Fruit fly (Drosophila melanogaster) whole organism, embryonic: Measurements from ENCODE around the gene CG17376.
A peak's percentile ranks its signal among the peaks of the same experiment; 100 is the strongest.

Source experiments
- Adf1 ChIP-seq: fragments of 200-800 bp; sonication (Bioruptor generic); IDR thresholded peaks from 2 replicates; pipeline ENCODE4 v1.3.6; 2022; ENCODE audit warnings: missing biosample characterization, missing genetic modification characterization
- Asciz ChIP-seq: fragments of 200-800 bp; sonication (Bioruptor generic); optimal IDR thresholded peaks from 2 replicates; lab custom pipeline; 2017; ENCODE audit warnings: missing biosample characterization, mild to moderate bottlenecking, missing genetic modification characterization, missing genetic modification reagents
- CG10209 ChIP-seq: fragments of 200-800 bp; sonication (Bioruptor generic); optimal IDR thresholded peaks from 3 replicates; lab custom pipeline; 2017; ENCODE audit warnings: missing biosample characterization, mild to moderate bottlenecking, missing genetic modification characterization, missing genetic modification reagents
- CG10654 ChIP-seq: fragments of 200-800 bp; sonication (Bioruptor generic); optimal IDR thresholded peaks from 2 replicates; lab custom pipeline; 2016; ENCODE audit warnings: missing biosample characterization, missing genetic modification characterization
- CG12769 ChIP-seq: fragments of 200-800 bp; sonication (Bioruptor generic); optimal IDR thresholded peaks from 2 replicates; lab custom pipeline; 2019; ENCODE audit warnings: missing biosample characterization, mild to moderate bottlenecking, missing genetic modification characterization, moderate library complexity
- CG14014 ChIP-seq: fragments of 200-800 bp; sonication (Bioruptor generic); IDR thresholded peaks from 2 replicates; pipeline ENCODE4 v1.3.6; 2022; ENCODE audit warnings: missing biosample characterization, missing genetic modification characterization
- CG14441 ChIP-seq: fragments of 200-800 bp; sonication (Bioruptor generic); IDR thresholded peaks from 2 replicates; pipeline ENCODE4 v1.3.6; 2022; ENCODE audit warnings: missing biosample characterization, missing genetic modification characterization
- CG14710 ChIP-seq: fragments of 200-800 bp; sonication (Bioruptor generic); optimal IDR thresholded peaks from 3 replicates; lab custom pipeline; 2019; ENCODE audit warnings: missing biosample characterization, mild to moderate bottlenecking, missing genetic modification characterization, moderate library complexity
- CG2116 ChIP-seq: fragments of 200-800 bp; sonication (Bioruptor generic); optimal IDR thresholded peaks from 3 replicates; lab custom pipeline; 2018; ENCODE audit warnings: missing biosample characterization, mild to moderate bottlenecking, missing genetic modification characterization
- CG2129 ChIP-seq: fragments of 200-800 bp; sonication (Bioruptor generic); IDR thresholded peaks from 2 replicates; pipeline ENCODE4 v1.3.6; 2022; ENCODE audit warnings: missing biosample characterization, missing genetic modification characterization; ENCODE audit not compliant: partially characterized antibody
- CG33213 ChIP-seq: fragments of 200-800 bp; sonication (Bioruptor generic); optimal IDR thresholded peaks from 3 replicates; lab custom pipeline; 2016; ENCODE audit warnings: missing biosample characterization, missing genetic modification characterization
- CG33557 ChIP-seq: fragments of 200-800 bp; sonication (Bioruptor generic); optimal IDR thresholded peaks from 2 replicates; lab custom pipeline; 2019; ENCODE audit warnings: missing biosample characterization, mild to moderate bottlenecking, missing genetic modification characterization, moderate library complexity
- CG3995 ChIP-seq: fragments of 200-800 bp; sonication (Bioruptor generic); optimal IDR thresholded peaks from 3 replicates; lab custom pipeline; 2016; ENCODE audit warnings: missing biosample characterization, missing genetic modification characterization
- CG4854 ChIP-seq: fragments of 200-800 bp; sonication (Bioruptor generic); optimal IDR thresholded peaks from 2 replicates; lab custom pipeline; 2016; ENCODE audit warnings: missing biosample characterization, missing genetic modification characterization, inconsistent platforms
- CG6254 ChIP-seq: fragments of 200-800 bp; sonication (Bioruptor generic); optimal IDR thresholded peaks from 3 replicates; lab custom pipeline; 2017; ENCODE audit warnings: mild to moderate bottlenecking, missing biosample characterization, missing genetic modification reagents, missing genetic modification characterization
- CG6683 ChIP-seq: fragments of 200-800 bp; sonication (Bioruptor generic); optimal IDR thresholded peaks from 2 replicates; lab custom pipeline; 2017; ENCODE audit warnings: missing biosample characterization, mild to moderate bottlenecking, missing genetic modification characterization, missing genetic modification reagents
- CG7556 ChIP-seq: fragments of 200-800 bp; sonication (Bioruptor generic); optimal IDR thresholded peaks from 2 replicates; lab custom pipeline; 2017; ENCODE audit warnings: missing biosample characterization, mild to moderate bottlenecking, missing genetic modification characterization
- CG8944 ChIP-seq: fragments of 200-800 bp; sonication (Bioruptor generic); optimal IDR thresholded peaks from 3 replicates; lab custom pipeline; 2016; ENCODE audit warnings: missing biosample characterization, missing genetic modification characterization
- Dip2 ChIP-seq: fragments of 200-800 bp; sonication (Bioruptor generic); IDR thresholded peaks from 2 replicates; pipeline ENCODE4 v1.3.6; 2022; ENCODE audit warnings: missing biosample characterization, missing genetic modification characterization
- Dref ChIP-seq: fragments of 200-800 bp; sonication (Bioruptor generic); IDR thresholded peaks from 2 replicates; pipeline ENCODE4 v1.3.6; 2022; ENCODE audit warnings: missing biosample characterization, missing genetic modification characterization
- GATAe ChIP-seq: fragments of 200-800 bp; sonication (Bioruptor generic); conservative IDR thresholded peaks from 2 replicates; pipeline ENCODE4 v1.3.6; 2022; ENCODE audit warnings: missing biosample characterization, missing genetic modification characterization
- Jarid2 ChIP-seq: fragments of 200-800 bp; sonication (Bioruptor generic); optimal IDR thresholded peaks from 3 replicates; lab custom pipeline; 2017; ENCODE audit warnings: mild to moderate bottlenecking, missing biosample characterization, missing genetic modification reagents, missing genetic modification characterization
- Kr ChIP-seq: fragments of 200-800 bp; sonication (Bioruptor generic); optimal IDR thresholded peaks from 2 replicates; lab custom pipeline; 2017; ENCODE audit warnings: missing biosample characterization, mild to moderate bottlenecking, missing genetic modification characterization
- Lpt ChIP-seq: fragments of >200 bp; optimal IDR thresholded peaks from 2 replicates; lab custom pipeline; 2018; ENCODE audit warnings: missing biosample characterization, missing genetic modification characterization
- Nf-YC ChIP-seq: fragments of 200-800 bp; optimal IDR thresholded peaks from 3 replicates; lab custom pipeline; 2019; ENCODE audit warnings: missing biosample characterization, mild to moderate bottlenecking, missing genetic modification characterization, moderate library complexity
- NfI ChIP-seq: fragments of 200-800 bp; sonication (Bioruptor generic); optimal IDR thresholded peaks from 3 replicates; lab custom pipeline; 2018; ENCODE audit warnings: missing biosample characterization, mild to moderate bottlenecking, missing genetic modification characterization, moderate library complexity
- Ravus ChIP-seq: fragments of 200-800 bp; sonication (Bioruptor generic); IDR thresholded peaks from 2 replicates; pipeline ENCODE4 v1.3.6; 2022; ENCODE audit warnings: missing biosample characterization, missing genetic modification characterization
- Rx ChIP-seq: fragments of 200-800 bp; sonication (Bioruptor generic); IDR thresholded peaks from 2 replicates; pipeline ENCODE4 v1.3.6; 2022; ENCODE audit warnings: missing biosample characterization, missing genetic modification characterization
- Ssrp ChIP-seq: fragments of 200-800 bp; sonication (Bioruptor generic); optimal IDR thresholded peaks from 2 replicates; lab custom pipeline; 2018; ENCODE audit warnings: missing biosample characterization, mild to moderate bottlenecking, missing genetic modification characterization, moderate library complexity
- aop ChIP-seq: fragments of 200-800 bp; sonication (Bioruptor generic); IDR thresholded peaks from 2 replicates; pipeline ENCODE4 v1.3.6; 2022; ENCODE audit warnings: missing biosample characterization, missing genetic modification characterization
- bowl ChIP-seq: fragments of 200-800 bp; sonication (Bioruptor generic); IDR thresholded peaks from 2 replicates; pipeline ENCODE4 v1.3.6; 2022; ENCODE audit warnings: missing biosample characterization, missing genetic modification characterization
- cad ChIP-seq: fragments of >200 bp; optimal IDR thresholded peaks from 2 replicates; lab custom pipeline; 2017; ENCODE audit warnings: missing biosample characterization, missing genetic modification characterization
- corto ChIP-seq: fragments of 200-800 bp; sonication (Bioruptor generic); optimal IDR thresholded peaks from 2 replicates; lab custom pipeline; 2016; ENCODE audit warnings: missing biosample characterization, mild to moderate bottlenecking, missing genetic modification characterization, moderate library complexity
- dan ChIP-seq: fragments of 200-800 bp; sonication (Bioruptor generic); IDR thresholded peaks from 2 replicates; pipeline ENCODE4 v1.3.6; 2022; ENCODE audit warnings: missing biosample characterization, missing genetic modification characterization
- danr ChIP-seq: fragments of 200-800 bp; sonication (Bioruptor generic); IDR thresholded peaks from 2 replicates; pipeline ENCODE4 v1.3.6; 2022; ENCODE audit warnings: missing biosample characterization, missing genetic modification characterization
- disco-r ChIP-seq: fragments of 200-800 bp; sonication (Bioruptor generic); optimal IDR thresholded peaks from 2 replicates; lab custom pipeline; 2016; ENCODE audit warnings: missing biosample characterization, missing genetic modification characterization
- ewg ChIP-seq: fragments of 200-800 bp; sonication (Bioruptor generic); optimal IDR thresholded peaks from 3 replicates; lab custom pipeline; 2017; ENCODE audit warnings: mild to moderate bottlenecking, missing biosample characterization, missing genetic modification reagents, missing genetic modification characterization
- grau ChIP-seq: fragments of 200-800 bp; optimal IDR thresholded peaks from 3 replicates; lab custom pipeline; 2019; ENCODE audit warnings: missing biosample characterization, mild to moderate bottlenecking, missing genetic modification characterization, moderate library complexity
- grn ChIP-seq: fragments of 200-800 bp; sonication (Bioruptor generic); optimal IDR thresholded peaks from 3 replicates; lab custom pipeline; 2017; ENCODE audit warnings: missing biosample characterization, missing genetic modification characterization
- hb ChIP-seq: fragments of 200-800 bp; sonication (Bioruptor generic); IDR thresholded peaks from 3 replicates; pipeline ENCODE4 v1.3.6; 2022; ENCODE audit warnings: missing biosample characterization, missing genetic modification characterization; ENCODE audit not compliant: partially characterized antibody
- her ChIP-seq: fragments of 200-800 bp; sonication (Bioruptor generic); optimal IDR thresholded peaks from 2 replicates; lab custom pipeline; 2016; ENCODE audit warnings: missing biosample characterization, missing genetic modification characterization
- hth ChIP-seq: fragments of >200 bp; optimal IDR thresholded peaks from 2 replicates; lab custom pipeline; 2017; ENCODE audit warnings: inconsistent platforms
- jumu ChIP-seq: fragments of 200-800 bp; sonication (Bioruptor generic); optimal IDR thresholded peaks from 3 replicates; lab custom pipeline; 2016; ENCODE audit warnings: missing biosample characterization, missing genetic modification characterization
- klu ChIP-seq: fragments of 200-800 bp; sonication (Bioruptor generic); IDR thresholded peaks from 2 replicates; pipeline ENCODE4 v1.3.6; 2022; ENCODE audit warnings: missing biosample characterization, missing genetic modification characterization
- lab ChIP-seq: fragments of 200-800 bp; sonication (Bioruptor generic); optimal IDR thresholded peaks from 3 replicates; lab custom pipeline; 2017; ENCODE audit warnings: missing biosample characterization, missing genetic modification characterization, mild to moderate bottlenecking, moderate library complexity, missing genetic modification reagents
- luna ChIP-seq: fragments of 200-800 bp; sonication (Bioruptor generic); optimal IDR thresholded peaks from 2 replicates; lab custom pipeline; 2016; ENCODE audit warnings: missing biosample characterization, missing genetic modification characterization
- otp ChIP-seq: fragments of 200-800 bp; sonication (Bioruptor generic); IDR thresholded peaks from 3 replicates; pipeline ENCODE4, ENCODE4 v1.3.6; 2022; ENCODE audit warnings: missing biosample characterization, missing genetic modification characterization
- pita ChIP-seq: fragments of 200-800 bp; sonication (Bioruptor generic); optimal IDR thresholded peaks from 2 replicates; lab custom pipeline; 2017; ENCODE audit warnings: missing biosample characterization, mild to moderate bottlenecking, missing genetic modification characterization
- scrt ChIP-seq: fragments of 200-800 bp; sonication (Bioruptor generic); optimal IDR thresholded peaks from 2 replicates; lab custom pipeline; 2018; ENCODE audit warnings: missing biosample characterization, mild to moderate bottlenecking, missing genetic modification characterization, moderate library complexity
- tna ChIP-seq: fragments of 200-800 bp; sonication (Bioruptor generic); IDR thresholded peaks from 2 replicates; pipeline ENCODE4 v1.3.6; 2022; ENCODE audit warnings: missing biosample characterization, missing genetic modification characterization; ENCODE audit not compliant: partially characterized antibody
- wek ChIP-seq: fragments of 200-800 bp; sonication (Bioruptor generic); optimal IDR thresholded peaks from 3 replicates; lab custom pipeline; 2018; ENCODE audit warnings: missing biosample characterization, mild to moderate bottlenecking, missing genetic modification characterization, moderate library complexity

Gene CG17376

DNA sequence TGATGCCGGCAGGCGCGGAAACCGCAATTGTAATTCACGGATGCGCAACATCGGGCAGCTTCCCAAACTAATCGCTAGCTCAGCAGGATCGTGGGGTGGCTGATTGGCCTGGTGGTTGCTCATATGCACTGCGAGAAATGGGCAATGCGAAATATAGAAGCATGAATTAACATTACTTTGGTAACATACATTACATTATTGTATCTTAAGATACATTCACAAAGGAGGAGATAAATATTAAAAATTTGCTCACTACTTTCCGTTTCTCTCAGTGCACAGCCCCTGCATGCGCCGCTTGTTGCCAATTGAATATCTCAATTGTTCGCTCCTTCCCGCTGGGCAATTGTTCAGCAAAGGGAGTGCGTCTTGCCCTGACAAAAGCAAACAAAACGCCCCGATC lies 40.7 kb upstream of the CG17376 start (continued):
- no peak for TF ChIP-seq aop
- TF ChIP-seq hth (lab: Kevin White, UChicago) = no peak
- peak; percentile 50; the same call in 1 of the 2 replicates for TF ChIP-seq CG14441 (GFP tag; lab: Robert Waterston, UW)
- peak; percentile 19 for TF ChIP-seq wek (GFP tag; lab: Kevin White, UChicago)
- TF ChIP-seq CG6254 (GFP tag; lab: Kevin White, UChicago) = peak; percentile 63
- no peak for TF ChIP-seq Adf1 (GFP tag; lab: Robert Waterston, UW)
- peak; percentile 85 for TF ChIP-seq CG14710 (tag; lab: Kevin White, UChicago)
- TF ChIP-seq GATAe (GFP tag; lab: Robert Waterston, UW) = no peak
- peak; percentile 64 for TF ChIP-seq Nf-YC (tag; lab: Kevin White, UChicago)
- TF ChIP-seq scrt (GFP tag; lab: Kevin White, UChicago) = peak; percentile 44
- peak; percentile 81 for TF ChIP-seq Rx
- TF ChIP-seq Dip2 (GFP tag; lab: Robert Waterston, UW) = no peak
- peak; percentile 37 for TF ChIP-seq CG10654 (GFP tag; lab: Kevin White, UChicago)
- no peak for TF ChIP-seq hb (GFP tag; lab: Robert Waterston, UW)
- TF ChIP-seq Lpt (GFP tag; lab: Kevin White, UChicago) = no peak
- peak; percentile 68 for TF ChIP-seq CG10209 (GFP tag; lab: Kevin White, UChicago)
- peak; percentile 69 for TF ChIP-seq dan (GFP tag; lab: Robert Waterston, UW)
- TF ChIP-seq tna = no peak
- peak; percentile 67 for TF ChIP-seq Kr (GFP tag; lab: Kevin White, UChicago)
- no peak for TF ChIP-seq CG3995 (GFP tag; lab: Kevin White, UChicago)
- peak; percentile 69 for TF ChIP-seq ewg (GFP tag; lab: Kevin White, UChicago)
- TF ChIP-seq lab (GFP tag; lab: Kevin White, UChicago) = peak; percentile 43
- TF ChIP-seq jumu (GFP tag; lab: Kevin White, UChicago) = peak; percentile 77
- TF ChIP-seq NfI (GFP tag; lab: Kevin White, UChicago) = peak; percentile 34
- no peak for TF ChIP-seq Ravus (GFP tag; lab: Robert Waterston, UW)
- peak; percentile 35; the same call in 1 of the 2 replicates for TF ChIP-seq klu (GFP tag; lab: Robert Waterston, UW)
- no peak for TF ChIP-seq luna (GFP tag; lab: Kevin White, UChicago)
- peak; percentile 76 for TF ChIP-seq CG7556
- TF ChIP-seq cad (GFP tag; lab: Kevin White, UChicago) = no peak
- peak; percentile 8 for TF ChIP-seq CG2116
- TF ChIP-seq CG14014 (GFP tag; lab: Robert Waterston, UW) = 0 out of 2 replicates have a peak, but pooled peaks have one; percentile 39
- no peak for TF ChIP-seq bowl
- TF ChIP-seq CG4854 (GFP tag; lab: Kevin White, UChicago) = peak; percentile 46
- TF ChIP-seq CG6683 (GFP tag; lab: Kevin White, UChicago) = no peak
- peak; percentile 87 for TF ChIP-seq CG33557
- TF ChIP-seq grau = peak; percentile 70
- TF ChIP-seq CG8944 (GFP tag; lab: Kevin White, UChicago) = peak; percentile 55
- TF ChIP-seq Asciz (GFP tag; lab: Kevin White, UChicago) = peak; percentile 36
- peak; percentile 85 for TF ChIP-seq otp (GFP tag; lab: Robert Waterston, UW)
- TF ChIP-seq disco-r (GFP tag; lab: Kevin White, UChicago) = peak; percentile 41
- TF ChIP-seq CG33213 (GFP tag; lab: Kevin White, UChicago) = peak; percentile 55
- TF ChIP-seq Dref (GFP tag; lab: Robert Waterston, UW) = no peak
- no peak for TF ChIP-seq corto (GFP tag; lab: Kevin White, UChicago)
- TF ChIP-seq danr (GFP tag; lab: Robert Waterston, UW) = no peak
- TF ChIP-seq CG12769 (tag; lab: Kevin White, UChicago) = no peak
- no peak for TF ChIP-seq CG2129 (GFP tag; lab: Robert Waterston, UW)
- TF ChIP-seq Jarid2 = peak; percentile 44
- TF ChIP-seq Ssrp = peak; percentile 68
- TF ChIP-seq grn (GFP tag; lab: Kevin White, UChicago) = no peak
- no peak for TF ChIP-seq pita (GFP tag; lab: Kevin White, UChicago)
- peak; percentile 47 for TF ChIP-seq her (GFP tag; lab: Kevin White, UChicago)
